Worm (Caenorhabditis elegans) whole organism, L3 larva: ENCODE measurements around the gene Y82E9BR.18.

Experiments
- R02D3.7 ChIP-seq: fragments of 150-350 bp; optimal IDR thresholded peaks from 2 replicates; lab custom pipeline; 2014; ENCODE audit warnings: missing biosample characterization, missing genetic modification characterization
- aly-2 ChIP-seq: fragments of 150-350 bp; optimal IDR thresholded peaks from 2 replicates; lab custom pipeline; 2014; ENCODE audit warnings: missing biosample characterization, missing genetic modification characterization
- daf-12 ChIP-seq: fragments of 150-350 bp; optimal IDR thresholded peaks from 2 replicates; lab custom pipeline; 2014; ENCODE audit warnings: missing biosample characterization, missing genetic modification reagents, missing genetic modification characterization
- egl-27 ChIP-seq: sonication (generic microtip); optimal IDR thresholded peaks from 4 replicates; lab custom pipeline; 2017; ENCODE audit warnings: missing biosample characterization, missing genetic modification reagents, missing genetic modification characterization
- egl-5 ChIP-seq: fragments of 150-350 bp; optimal IDR thresholded peaks from 2 replicates; lab custom pipeline; 2017; ENCODE audit warnings: missing biosample characterization, missing genetic modification reagents, missing genetic modification characterization, inconsistent platforms
- elt-2 ChIP-seq: sonication (generic microtip); optimal IDR thresholded peaks from 2 replicates; lab custom pipeline; 2016; ENCODE audit warnings: missing genetic modification reagents, mild to moderate bottlenecking, missing genetic modification characterization, missing compliant biosample characterization
- fos-1 ChIP-seq: fragments of 150-350 bp; optimal IDR thresholded peaks from 2 replicates; lab custom pipeline; 2014; ENCODE audit warnings: missing biosample characterization, missing genetic modification characterization
- hmg-11 ChIP-seq: sonication (generic microtip); optimal IDR thresholded peaks from 2 replicates; lab custom pipeline; 2016; ENCODE audit warnings: missing genetic modification characterization, missing compliant biosample characterization
- jun-1 ChIP-seq: fragments of 150-350 bp; optimal IDR thresholded peaks from 2 replicates; lab custom pipeline; 2014; ENCODE audit warnings: missing biosample characterization, missing genetic modification reagents, missing genetic modification characterization
- lin-39 ChIP-seq: fragments of 150-350 bp; optimal IDR thresholded peaks from 2 replicates; lab custom pipeline; 2018; ENCODE audit warnings: missing biosample characterization, missing genetic modification reagents, missing genetic modification characterization
- mdl-1 ChIP-seq: fragments of 150-350 bp; optimal IDR thresholded peaks from 2 replicates; lab custom pipeline; 2014; ENCODE audit warnings: missing biosample characterization, missing genetic modification characterization
- nhr-67 ChIP-seq: fragments of 150-350 bp; optimal IDR thresholded peaks from 2 replicates; lab custom pipeline; 2014; ENCODE audit warnings: missing biosample characterization, missing genetic modification characterization
- skn-1 ChIP-seq: fragments of 150-350 bp; optimal IDR thresholded peaks from 2 replicates; lab custom pipeline; 2014; ENCODE audit warnings: missing biosample characterization, missing genetic modification characterization

DNA sequence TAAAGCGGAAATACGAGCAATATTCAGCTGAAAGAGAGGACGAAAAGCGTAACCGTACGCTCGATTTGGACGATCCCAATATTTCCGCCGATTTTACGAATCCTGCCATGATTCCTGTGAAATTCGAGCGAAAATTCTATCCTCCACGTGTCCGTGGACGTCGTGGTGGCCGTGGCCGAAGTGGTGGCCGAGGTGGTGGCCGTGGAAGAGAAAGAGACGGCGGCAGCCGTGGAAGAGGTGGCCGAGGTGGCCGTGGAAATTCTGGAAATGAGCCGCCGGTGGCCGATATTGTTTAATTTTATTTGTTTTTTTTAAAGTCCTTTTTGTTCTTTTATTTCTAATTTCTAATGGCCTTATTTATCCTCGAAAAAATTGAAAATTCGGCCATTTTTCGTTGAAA is 24.9 kb upstream of the Y82E9BR.18 start:
- TF ChIP-seq nhr-67 (no peak), lin-39 (tag; lab: Kevin White, UChicago) (no peak), hmg-11 (tag; lab: Kevin White, UChicago) (no peak), daf-12 (tag; lab: Kevin White, UChicago) (no peak), jun-1 (tag; lab: Kevin White, UChicago) (no peak), skn-1 (no peak), R02D3.7 (tag; lab: Kevin White, UChicago) (no peak), elt-2 (tag; lab: Kevin White, UChicago) (no peak), mdl-1 (tag; lab: Kevin White, UChicago) (no peak), fos-1 (tag; lab: Kevin White, UChicago) (no peak), aly-2 (tag; lab: Kevin White, UChicago) (no peak), egl-5 (tag; lab: Kevin White, UChicago) (no peak), egl-27 (tag; lab: Kevin White, UChicago) (no peak)
